Worm (Caenorhabditis elegans) whole organism, L2 larva: ENCODE measurements around the gene Y116A8C.465.

Experiments used
- F13H6.1 ChIP-seq: sonication (generic microtip); optimal IDR thresholded peaks from 2 replicates; lab custom pipeline; 2016; ENCODE audit warnings: missing genetic modification characterization, missing compliant biosample characterization
- aly-2 ChIP-seq: fragments of 150-350 bp; optimal IDR thresholded peaks from 2 replicates; lab custom pipeline; 2014; ENCODE audit warnings: missing biosample characterization, missing genetic modification characterization
- ceh-16 ChIP-seq: fragments of 150-350 bp; optimal IDR thresholded peaks from 2 replicates; lab custom pipeline; 2014; ENCODE audit warnings: missing biosample characterization, missing genetic modification characterization
- ceh-82 ChIP-seq: fragments of 150-350 bp; optimal IDR thresholded peaks from 2 replicates; lab custom pipeline; 2014; ENCODE audit warnings: missing biosample characterization, missing genetic modification characterization
- elt-3 ChIP-seq: sonication (generic microtip); optimal IDR thresholded peaks from 2 replicates; lab custom pipeline; 2017; ENCODE audit warnings: missing biosample characterization, missing genetic modification characterization
- fos-1 ChIP-seq: fragments of 150-350 bp; optimal IDR thresholded peaks from 2 replicates; lab custom pipeline; 2014; ENCODE audit warnings: missing biosample characterization, missing genetic modification characterization
- lsy-2 ChIP-seq, 2 experiments: fragments of 150-350 bp in 1 of 2; sonication (generic microtip) in 1 of 2; optimal IDR thresholded peaks; 2 replicates each; lab custom pipeline; 2014 to 2017; ENCODE audit warnings: missing biosample characterization in 2 of 2, missing genetic modification characterization in 2 of 2
- mbf-1 ChIP-seq: sonication (generic microtip); optimal IDR thresholded peaks from 2 replicates; lab custom pipeline; 2017; ENCODE audit warnings: missing biosample characterization, missing genetic modification characterization
- nhr-12 ChIP-seq: fragments of 150-350 bp; optimal IDR thresholded peaks from 2 replicates; lab custom pipeline; 2014; ENCODE audit warnings: missing biosample characterization, missing genetic modification characterization
- nhr-21 ChIP-seq: fragments of 150-350 bp; optimal IDR thresholded peaks from 2 replicates; lab custom pipeline; 2014; ENCODE audit warnings: missing biosample characterization, missing genetic modification characterization
- nhr-23 ChIP-seq: fragments of 150-350 bp; optimal IDR thresholded peaks from 2 replicates; lab custom pipeline; 2014; ENCODE audit warnings: missing biosample characterization, missing genetic modification reagents, missing genetic modification characterization
- snpc-4 ChIP-seq: fragments of 150-350 bp; optimal IDR thresholded peaks from 2 replicates; lab custom pipeline; 2014; ENCODE audit warnings: missing biosample characterization, missing genetic modification characterization

- no peak for TF ChIP-seq lsy-2 (tag; optimal IDR thresholded peaks at IDR 0.05; lab: Kevin White, UChicago)
- TF ChIP-seq snpc-4 (tag; lab: Kevin White, UChicago): no peak
- no peak for TF ChIP-seq mbf-1 (tag; lab: Kevin White, UChicago)
- no peak for TF ChIP-seq aly-2 (tag; lab: Kevin White, UChicago)
- TF ChIP-seq F13H6.1 (tag; lab: Kevin White, UChicago): no peak
- no peak for TF ChIP-seq nhr-21 (tag; lab: Kevin White, UChicago)
- TF ChIP-seq ceh-16: no peak
- no peak for TF ChIP-seq ceh-82 (tag; lab: Kevin White, UChicago)
- TF ChIP-seq elt-3 (tag; lab: Kevin White, UChicago): no peak
- no peak for TF ChIP-seq fos-1 (tag; lab: Kevin White, UChicago)
- TF ChIP-seq nhr-12: no peak
- TF ChIP-seq nhr-23: no peak
These were observed 11.8 kb upstream of the Y116A8C.465 start, which contains the start of gene Y116A8C.23 for ce11 chrIV:17053261-17053660.
